Worm (Caenorhabditis elegans): ENCODE results near the gene cutl-3.

DNA sequence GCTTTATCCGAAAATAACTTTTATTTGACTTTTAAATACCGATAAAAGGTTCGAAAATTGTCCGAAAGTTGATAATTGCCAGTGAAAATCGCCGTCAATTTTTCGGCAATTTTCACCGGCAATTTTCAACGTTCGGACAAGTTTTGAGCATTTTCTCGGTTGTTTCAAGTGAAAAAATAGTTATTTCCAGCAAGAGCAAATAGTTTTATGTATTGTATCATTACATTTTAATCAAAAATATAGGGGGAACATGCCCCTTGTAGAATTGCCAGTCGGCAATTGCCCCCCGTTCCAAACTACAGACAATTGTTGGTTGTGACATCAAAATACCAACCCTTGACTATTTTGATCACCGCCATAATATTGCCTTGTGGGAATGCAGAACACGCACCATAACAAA, 36.5 kb downstream of the cutl-3 start, which contains the start of gene rgs-10:
- TF ChIP-seq zag-1 (tag; optimal IDR thresholded peaks at IDR 0.05) (no peak), ZK546.5 (tag; optimal IDR thresholded peaks at IDR 0.05) (no peak), hlh-11 (tag; optimal IDR thresholded peaks at IDR 0.05) (no peak), F26F4.8 (GFP tag; conservative IDR thresholded peaks at IDR 0.05) (no peak), ces-1 (GFP tag; optimal IDR thresholded peaks at IDR 0.05) (no peak), nhr-10 (tag; optimal IDR thresholded peaks at IDR 0.05) (no peak), lin-13 (GFP tag; optimal IDR thresholded peaks at IDR 0.05) (no peak), aly-2 (tag; optimal IDR thresholded peaks at IDR 0.05) (no peak), unc-130 (GFP tag; optimal IDR thresholded peaks at IDR 0.05) (no peak), unc-39 (tag; optimal IDR thresholded peaks at IDR 0.05) (no peak), ctbp-1 (GFP tag; IDR thresholded peaks at IDR 0.05) (no peak), lsy-2 (tag; optimal IDR thresholded peaks at IDR 0.05) (no peak)

All from whole organism, L4 larva.